Worm (Caenorhabditis elegans): ENCODE data around the gene F54D5.2.

DNA sequence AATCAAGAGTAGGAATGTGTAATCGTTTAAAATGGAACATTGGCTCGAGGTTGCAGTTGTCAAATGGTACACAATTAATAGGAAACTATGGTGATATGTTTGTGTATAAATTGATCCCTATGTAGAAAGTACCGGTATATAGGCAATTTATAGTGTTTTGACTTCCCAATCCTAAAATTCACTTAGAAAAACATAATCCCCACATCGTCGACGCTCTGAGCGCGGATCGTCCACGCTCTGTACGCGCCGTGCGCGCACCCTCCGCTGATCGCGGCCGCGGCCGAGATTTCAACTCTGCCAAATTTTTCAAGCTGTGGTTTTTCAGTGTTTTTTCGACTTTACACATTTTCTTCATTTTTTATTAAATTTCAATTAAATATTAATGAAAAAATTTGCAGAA is 16.6 kb upstream of the F54D5.2 start, which contains the start of gene F54D5.17:
- TF ChIP-seq cog-1 (tag; optimal IDR thresholded peaks at IDR 0.05) (no peak), flt-1 (GFP tag; IDR thresholded peaks at IDR 0.05) (no peak), ztf-29 (GFP tag; IDR thresholded peaks at IDR 0.05) (no peak), klf-2 (GFP tag; conservative IDR thresholded peaks at IDR 0.05) (no peak), ref-1 (GFP tag; conservative IDR thresholded peaks at IDR 0.05) (no peak), T22C8.4 (GFP tag; IDR thresholded peaks at IDR 0.05) (no peak), med-1 (GFP tag; optimal IDR thresholded peaks at IDR 0.05; ENCODE audit: insufficient read depth) (no peak), ztf-23 (GFP tag; IDR thresholded peaks at IDR 0.05) (no peak)

Measured in whole organism, midembryonic.